Worm (Caenorhabditis elegans) whole organism, L1 larva: ENCODE measurements around the gene hum-8.
A peak's percentile ranks its signal among the peaks of the same experiment; 100 is the strongest.

ENCODE experiments used
- C16A3.4 ChIP-seq: fragments of 150-350 bp; optimal IDR thresholded peaks from 2 replicates; lab custom pipeline; 2014; ENCODE audit warnings: missing biosample characterization, missing genetic modification characterization
- C34B4.2 ChIP-seq: sonication (generic microtip); optimal IDR thresholded peaks from 2 replicates; lab custom pipeline; 2017; ENCODE audit warnings: mild to moderate bottlenecking, missing genetic modification characterization, missing compliant biosample characterization
- Y116A8C.19 ChIP-seq: sonication (generic microtip); optimal IDR thresholded peaks from 2 replicates; lab custom pipeline; 2016; ENCODE audit warnings: missing compliant biosample characterization, missing genetic modification characterization, borderline replicate concordance
- aly-2 ChIP-seq: fragments of 150-350 bp; optimal IDR thresholded peaks from 2 replicates; lab custom pipeline; 2014; ENCODE audit warnings: missing biosample characterization, missing genetic modification characterization
- ama-1 ChIP-seq: fragments of 150-350 bp; optimal IDR thresholded peaks from 2 replicates; lab custom pipeline; 2014
- ceh-82 ChIP-seq, 3 experiments: fragments of 150-350 bp in 1 of 3; sonication (generic microtip) in 2 of 3; optimal IDR thresholded peaks; 2 replicates each; lab custom pipeline; 2014 to 2017; ENCODE audit warnings: missing biosample characterization in 3 of 3, missing genetic modification characterization in 3 of 3
- ceh-88 ChIP-seq: fragments of 200-800 bp; sonication (Bioruptor generic); IDR thresholded peaks from 2 replicates; pipeline ENCODE4 v1.3.6; 2022; ENCODE audit warnings: missing genetic modification characterization, missing compliant biosample characterization
- ceh-90 ChIP-seq: sonication (generic microtip); optimal IDR thresholded peaks from 2 replicates; lab custom pipeline; 2016; ENCODE audit warnings: missing genetic modification characterization, missing compliant biosample characterization
- ces-1 ChIP-seq: fragments of 150-350 bp; optimal IDR thresholded peaks from 2 replicates; lab custom pipeline; 2014; ENCODE audit warnings: missing biosample characterization, missing genetic modification reagents, missing genetic modification characterization
- efl-3 ChIP-seq: fragments of 200-800 bp; sonication (Bioruptor generic); optimal IDR thresholded peaks from 2 replicates; lab custom pipeline; 2018; ENCODE audit warnings: mild to moderate bottlenecking, missing genetic modification characterization, missing compliant biosample characterization
- elt-2 ChIP-seq: sonication (generic microtip); optimal IDR thresholded peaks from 2 replicates; lab custom pipeline; 2016; ENCODE audit warnings: missing genetic modification characterization, mild to moderate bottlenecking, inconsistent platforms, missing compliant biosample characterization, missing genetic modification reagents
- elt-3 ChIP-seq, 6 experiments: fragments of 150-350 bp in 1 of 6; sonication (generic microtip); optimal IDR thresholded peaks; 2 replicates each; lab custom pipeline; 2017 to 2018; ENCODE audit warnings: missing biosample characterization in 6 of 6, missing genetic modification characterization in 6 of 6, inconsistent platforms in 1 of 6
- fkh-10 ChIP-seq: sonication (generic microtip); optimal IDR thresholded peaks from 2 replicates; lab custom pipeline; 2017; ENCODE audit warnings: missing biosample characterization, missing genetic modification reagents, missing genetic modification characterization
- fkh-4 ChIP-seq: sonication (generic microtip); optimal IDR thresholded peaks from 2 replicates; lab custom pipeline; 2016; ENCODE audit warnings: missing compliant biosample characterization, missing genetic modification characterization, borderline replicate concordance
- fkh-8 ChIP-seq: sonication (generic microtip); optimal IDR thresholded peaks from 2 replicates; lab custom pipeline; 2016; ENCODE audit warnings: mild to moderate bottlenecking, missing genetic modification characterization, missing compliant biosample characterization
- fos-1 ChIP-seq: fragments of 150-350 bp; optimal IDR thresholded peaks from 2 replicates; lab custom pipeline; 2014; ENCODE audit warnings: missing biosample characterization, missing genetic modification characterization
- grh-1 ChIP-seq: fragments of 200-800 bp; sonication (Bioruptor generic); IDR thresholded peaks from 2 replicates; pipeline ENCODE4 v1.3.6; 2022; ENCODE audit warnings: missing genetic modification reagents, missing genetic modification characterization, missing compliant biosample characterization
- hlh-4 ChIP-seq: sonication (generic microtip); optimal IDR thresholded peaks from 2 replicates; lab custom pipeline; 2016; ENCODE audit warnings: mild to moderate bottlenecking, missing genetic modification characterization, missing compliant biosample characterization
- hpl-2 ChIP-seq: fragments of 150-350 bp; optimal IDR thresholded peaks from 2 replicates; lab custom pipeline; 2014; ENCODE audit warnings: missing biosample characterization, missing genetic modification reagents, missing genetic modification characterization
- isw-1 ChIP-seq: fragments of 200-800 bp; sonication (Bioruptor generic); IDR thresholded peaks from 2 replicates; pipeline ENCODE4 v1.3.6; 2022; ENCODE audit warnings: missing genetic modification characterization, missing compliant biosample characterization
- lin-13 ChIP-seq: fragments of 150-350 bp; optimal IDR thresholded peaks from 2 replicates; lab custom pipeline; 2014; ENCODE audit warnings: missing biosample characterization, missing genetic modification reagents, missing genetic modification characterization
- lin-15B ChIP-seq: fragments of 150-350 bp; sonication (generic microtip); optimal IDR thresholded peaks from 3 replicates; lab custom pipeline; 2014; ENCODE audit warnings: missing biosample characterization, missing genetic modification characterization
- lin-35 ChIP-seq, 2 experiments: fragments of 150-350 bp; optimal IDR thresholded peaks; 2 replicates each; lab custom pipeline; 2014; ENCODE audit warnings: missing biosample characterization in 2 of 2, missing genetic modification characterization in 2 of 2, missing genetic modification reagents in 2 of 2
- lin-39 ChIP-seq: fragments of 150-350 bp; optimal IDR thresholded peaks from 2 replicates; lab custom pipeline; 2014; ENCODE audit warnings: missing biosample characterization, missing genetic modification reagents, missing genetic modification characterization
- lsy-2 ChIP-seq, 2 experiments: fragments of 150-350 bp; optimal IDR thresholded peaks; 2 replicates each; lab custom pipeline; 2014; ENCODE audit warnings: missing biosample characterization in 2 of 2, missing genetic modification characterization in 2 of 2
- mef-2 ChIP-seq: fragments of 150-350 bp; optimal IDR thresholded peaks from 2 replicates; lab custom pipeline; 2014; ENCODE audit warnings: missing biosample characterization, missing genetic modification characterization
- mep-1 ChIP-seq: fragments of 150-350 bp; optimal IDR thresholded peaks from 2 replicates; lab custom pipeline; 2014; ENCODE audit warnings: missing biosample characterization, missing genetic modification characterization
- nhr-11 ChIP-seq: fragments of 150-350 bp; optimal IDR thresholded peaks from 2 replicates; lab custom pipeline; 2014; ENCODE audit warnings: missing biosample characterization, missing genetic modification characterization
- nhr-12 ChIP-seq: sonication (generic microtip); optimal IDR thresholded peaks from 2 replicates; lab custom pipeline; 2017; ENCODE audit warnings: missing biosample characterization, missing genetic modification characterization
- nhr-19 ChIP-seq: fragments of 200-800 bp; sonication (Bioruptor generic); conservative IDR thresholded peaks from 2 replicates; pipeline ENCODE4 v1.3.6; 2022; ENCODE audit warnings: missing genetic modification characterization, missing compliant biosample characterization
- nhr-20 ChIP-seq: sonication (generic microtip); optimal IDR thresholded peaks from 2 replicates; lab custom pipeline; 2016; ENCODE audit warnings: mild to moderate bottlenecking, missing genetic modification characterization, missing compliant biosample characterization
- nhr-237 ChIP-seq: fragments of 150-350 bp; optimal IDR thresholded peaks from 2 replicates; lab custom pipeline; 2014; ENCODE audit warnings: missing biosample characterization, missing genetic modification characterization
- nhr-28 ChIP-seq: fragments of 150-350 bp; optimal IDR thresholded peaks from 2 replicates; lab custom pipeline; 2014; ENCODE audit warnings: missing biosample characterization, missing genetic modification characterization
- nhr-47 ChIP-seq: sonication (generic microtip); optimal IDR thresholded peaks from 2 replicates; lab custom pipeline; 2016; ENCODE audit warnings: mild to moderate bottlenecking, missing genetic modification characterization, moderate library complexity, missing compliant biosample characterization
- nhr-76 ChIP-seq: sonication (generic microtip); optimal IDR thresholded peaks from 2 replicates; lab custom pipeline; 2017; ENCODE audit warnings: missing biosample characterization, missing genetic modification characterization
- nhr-77 ChIP-seq: fragments of 150-350 bp; optimal IDR thresholded peaks from 2 replicates; lab custom pipeline; 2014; ENCODE audit warnings: missing biosample characterization, missing genetic modification characterization
- nhr-84 ChIP-seq: sonication (generic microtip); optimal IDR thresholded peaks from 2 replicates; lab custom pipeline; 2017; ENCODE audit warnings: missing biosample characterization, missing genetic modification characterization
- nhr-90 ChIP-seq: sonication (generic microtip); optimal IDR thresholded peaks from 2 replicates; lab custom pipeline; 2016; ENCODE audit warnings: mild to moderate bottlenecking, missing genetic modification characterization, missing compliant biosample characterization; ENCODE audit not compliant: poor library complexity
- pag-3 ChIP-seq: sonication (generic microtip); optimal IDR thresholded peaks from 2 replicates; lab custom pipeline; 2017; ENCODE audit warnings: missing genetic modification characterization, mild to moderate bottlenecking, missing compliant biosample characterization, antibody characterized with exemption, borderline replicate concordance; ENCODE audit not compliant: insufficient read depth
- pax-3 ChIP-seq: fragments of 200-800 bp; sonication (Bioruptor generic); optimal IDR thresholded peaks from 2 replicates; lab custom pipeline; 2018; ENCODE audit warnings: mild to moderate bottlenecking, missing genetic modification characterization, moderate library complexity, missing compliant biosample characterization
- rnt-1 ChIP-seq: sonication (generic microtip); optimal IDR thresholded peaks from 2 replicates; lab custom pipeline; 2016; ENCODE audit warnings: mild to moderate bottlenecking, missing genetic modification characterization, moderate library complexity, missing compliant biosample characterization
- skn-1 ChIP-seq: fragments of 150-350 bp; optimal IDR thresholded peaks from 2 replicates; lab custom pipeline; 2014; ENCODE audit warnings: missing biosample characterization, missing genetic modification characterization
- snu-23 ChIP-seq: sonication (generic microtip); optimal IDR thresholded peaks from 2 replicates; lab custom pipeline; 2016; ENCODE audit warnings: missing genetic modification characterization, missing compliant biosample characterization
- sox-4 ChIP-seq: sonication (generic microtip); optimal IDR thresholded peaks from 2 replicates; lab custom pipeline; 2016; ENCODE audit warnings: missing genetic modification characterization, missing compliant biosample characterization
- sptf-1 ChIP-seq: fragments of 150-350 bp; optimal IDR thresholded peaks from 2 replicates; lab custom pipeline; 2014; ENCODE audit warnings: missing biosample characterization, missing genetic modification characterization
- sup-37 ChIP-seq: fragments of 200-800 bp; sonication (Bioruptor generic); optimal IDR thresholded peaks from 2 replicates; lab custom pipeline; 2018; ENCODE audit warnings: mild to moderate bottlenecking, missing genetic modification characterization, missing compliant biosample characterization
- tlp-1 ChIP-seq: fragments of 150-350 bp; optimal IDR thresholded peaks from 2 replicates; lab custom pipeline; 2014; ENCODE audit warnings: missing biosample characterization, missing genetic modification characterization
- unc-30 ChIP-seq: sonication (generic microtip); optimal IDR thresholded peaks from 2 replicates; lab custom pipeline; 2017; ENCODE audit warnings: missing biosample characterization, missing genetic modification characterization
- unc-86 ChIP-seq: sonication (generic microtip); optimal IDR thresholded peaks from 2 replicates; lab custom pipeline; 2016; ENCODE audit warnings: missing genetic modification characterization, missing compliant biosample characterization
- vab-15 ChIP-seq: sonication (generic microtip); optimal IDR thresholded peaks from 2 replicates; lab custom pipeline; 2017; ENCODE audit warnings: missing genotype, mild to moderate bottlenecking, missing genetic modification characterization, missing compliant biosample characterization
- xbp-1 ChIP-seq: sonication (generic microtip); optimal IDR thresholded peaks from 2 replicates; lab custom pipeline; 2016; ENCODE audit warnings: missing genetic modification characterization, missing compliant biosample characterization
- zag-1 ChIP-seq: fragments of 150-350 bp; optimal IDR thresholded peaks from 2 replicates; lab custom pipeline; 2014; ENCODE audit warnings: missing biosample characterization, missing genetic modification characterization
- zip-4 ChIP-seq: fragments of 200-800 bp; sonication (Bioruptor generic); optimal IDR thresholded peaks from 2 replicates; lab custom pipeline; 2018; ENCODE audit warnings: mild to moderate bottlenecking, missing genetic modification characterization, moderate library complexity, missing compliant biosample characterization
- ztf-4 ChIP-seq: fragments of 150-350 bp; optimal IDR thresholded peaks from 2 replicates; lab custom pipeline; 2014; ENCODE audit warnings: missing biosample characterization, missing genetic modification characterization

The hum-8 gene

DNA sequence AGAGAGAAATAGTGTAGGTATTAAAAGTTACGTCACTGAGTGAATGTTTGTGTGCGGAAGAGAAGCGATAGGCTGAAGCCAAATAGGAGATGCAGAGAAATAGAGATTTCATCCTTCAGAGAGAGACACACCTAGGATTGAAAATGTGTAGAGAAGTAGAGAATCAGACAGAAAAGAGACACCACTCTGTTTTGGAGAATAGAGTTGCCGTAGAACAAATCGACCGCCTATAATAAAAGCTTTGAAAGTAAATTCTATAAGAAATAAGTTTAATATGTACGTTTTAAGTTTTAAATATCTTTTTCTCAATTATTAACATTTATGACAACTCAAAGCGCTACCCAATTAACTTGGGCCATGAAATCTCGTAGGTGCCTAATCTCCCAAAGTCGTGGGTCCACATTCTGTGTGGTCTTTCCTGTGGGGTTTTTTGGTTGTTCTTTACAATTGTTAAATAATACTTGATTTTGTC is 29.9 kb downstream of the hum-8 start, which contains the start of gene T07A9.12:
Gene T07A9.12, plus strand, starts transcription at position 448 of the 472 bp plus-strand sequence.
- TF ChIP-seq lin-35 (GFP tag; optimal IDR thresholded peaks at IDR 0.05; lab: Kevin White, UChicago): peak; percentile 74 to 76
- TF ChIP-seq sup-37 (GFP tag; lab: Kevin White, UChicago): no peak
- no peak for TF ChIP-seq ama-1
- peak; percentile 66 for TF ChIP-seq elt-2 (tag; lab: Kevin White, UChicago)
- peak; percentile 36 for TF ChIP-seq aly-2 (tag; lab: Kevin White, UChicago)
- no peak; the same call in 1 of the 2 replicates for TF ChIP-seq ceh-88 (GFP tag; lab: Robert Waterston, UW)
- no peak for TF ChIP-seq nhr-11
- TF ChIP-seq xbp-1 (tag; lab: Kevin White, UChicago): peak; percentile 69
- TF ChIP-seq nhr-76 (tag; lab: Kevin White, UChicago): no peak
- peak; percentile 81 for TF ChIP-seq nhr-47 (tag; lab: Kevin White, UChicago)
- peak; percentile 83 for TF ChIP-seq vab-15 (tag; lab: Kevin White, UChicago)
- no peak for TF ChIP-seq unc-30 (tag; lab: Kevin White, UChicago)
- peak; percentile 3 to 70 (median 64) for TF ChIP-seq ceh-82 (tag; optimal IDR thresholded peaks at IDR 0.05; lab: Kevin White, UChicago)
- peak; percentile 42 for TF ChIP-seq nhr-237 (tag; lab: Kevin White, UChicago)
- TF ChIP-seq rnt-1 (tag; lab: Kevin White, UChicago): peak; percentile 82
- peak; percentile 17 for TF ChIP-seq lin-15B (tag; lab: Kevin White, UChicago)
- TF ChIP-seq lin-39: no peak
- TF ChIP-seq snu-23 (GFP tag; lab: Kevin White, UChicago): peak; percentile 91
- TF ChIP-seq fkh-8 (tag; lab: Kevin White, UChicago): peak; percentile 83
- TF ChIP-seq nhr-19 (GFP tag; lab: Robert Waterston, UW): peak; percentile 73
- TF ChIP-seq zip-4 (GFP tag; lab: Kevin White, UChicago): no peak
- peak; percentile 69 for TF ChIP-seq lin-13 (GFP tag; lab: Kevin White, UChicago)
- TF ChIP-seq C16A3.4 (tag; lab: Kevin White, UChicago): peak; percentile 85
- TF ChIP-seq hlh-4: no peak
- no peak for TF ChIP-seq elt-3 (tag; optimal IDR thresholded peaks at IDR 0.05; lab: Kevin White, UChicago)
- TF ChIP-seq tlp-1: no peak
- peak; percentile 47 for TF ChIP-seq isw-1 (GFP tag; lab: Robert Waterston, UW)
- no peak for TF ChIP-seq nhr-28 (tag; lab: Kevin White, UChicago)
- peak; percentile 86 for TF ChIP-seq mep-1
- no peak for TF ChIP-seq sptf-1
- no peak for TF ChIP-seq C34B4.2
- TF ChIP-seq unc-86 (tag; lab: Kevin White, UChicago): peak; percentile 51
- peak; percentile 77 for TF ChIP-seq fos-1 (tag; lab: Kevin White, UChicago)
- peak; percentile 81 for TF ChIP-seq pax-3 (tag; lab: Kevin White, UChicago)
- peak; percentile 33 for TF ChIP-seq ceh-90 (tag; lab: Kevin White, UChicago)
- TF ChIP-seq lsy-2 (tag; optimal IDR thresholded peaks at IDR 0.05; lab: Kevin White, UChicago): peak; percentile 82 to 88
- no peak for TF ChIP-seq nhr-12
- TF ChIP-seq grh-1 (GFP tag; lab: Robert Waterston, UW): no peak
- TF ChIP-seq mef-2 (tag; lab: Kevin White, UChicago): peak; percentile 23
- no peak for TF ChIP-seq hpl-2 (GFP tag; lab: Kevin White, UChicago)
- peak; percentile 41 for TF ChIP-seq Y116A8C.19 (tag; lab: Kevin White, UChicago)
- peak; percentile 55 for TF ChIP-seq sox-4 (tag; lab: Kevin White, UChicago)
- TF ChIP-seq ztf-4 (tag; lab: Kevin White, UChicago): no peak
- peak; percentile 77 for TF ChIP-seq nhr-90 (tag; lab: Kevin White, UChicago)
- TF ChIP-seq nhr-20 (tag; lab: Kevin White, UChicago): peak; percentile 81
- no peak for TF ChIP-seq fkh-4 (tag; lab: Kevin White, UChicago)
- no peak for TF ChIP-seq ces-1 (GFP tag; lab: Kevin White, UChicago)
- no peak for TF ChIP-seq efl-3 (GFP tag; lab: Kevin White, UChicago)
- peak; percentile 44 for TF ChIP-seq skn-1 (tag; lab: Kevin White, UChicago)
- no peak for TF ChIP-seq nhr-84 (tag; lab: Kevin White, UChicago)
- peak; percentile 5 for TF ChIP-seq fkh-10 (GFP tag; lab: Kevin White, UChicago)
- no peak for TF ChIP-seq pag-3
- TF ChIP-seq nhr-77 (tag; lab: Kevin White, UChicago): peak; percentile 55
- no peak for TF ChIP-seq zag-1 (tag; lab: Kevin White, UChicago)
